Fruit fly (Drosophila melanogaster) whole organism, adult: Measurements from ENCODE around the gene Nup35.

ENCODE experiments used
- CG11617 ChIP-seq: fragments of 200-800 bp; sonication (Bioruptor generic); optimal IDR thresholded peaks from 2 replicates; lab custom pipeline; 2017; ENCODE audit warnings: mild to moderate bottlenecking, missing biosample characterization, missing genetic modification reagents, missing genetic modification characterization
- CG12768 ChIP-seq: fragments of 200-800 bp; sonication (Bioruptor generic); optimal IDR thresholded peaks from 2 replicates; lab custom pipeline; 2017; ENCODE audit warnings: missing biosample characterization, missing genetic modification characterization, mild to moderate bottlenecking, moderate library complexity, missing genetic modification reagents
- CG14711 ChIP-seq: fragments of 200-800 bp; sonication (Bioruptor generic); optimal IDR thresholded peaks from 2 replicates; lab custom pipeline; 2018; ENCODE audit warnings: missing biosample characterization, mild to moderate bottlenecking, missing genetic modification characterization, moderate library complexity
- CG1620 ChIP-seq: fragments of 200-800 bp; sonication (Bioruptor generic); optimal IDR thresholded peaks from 2 replicates; lab custom pipeline; 2016; ENCODE audit warnings: missing biosample characterization, missing genetic modification characterization
- CG33017 ChIP-seq: fragments of 200-800 bp; sonication (Bioruptor generic); optimal IDR thresholded peaks from 2 replicates; lab custom pipeline; 2018; ENCODE audit warnings: missing biosample characterization, mild to moderate bottlenecking, missing genetic modification characterization, moderate library complexity
- CG5204 ChIP-seq: fragments of 200-800 bp; sonication (Bioruptor generic); optimal IDR thresholded peaks from 2 replicates; lab custom pipeline; 2016; ENCODE audit warnings: missing biosample characterization, missing genetic modification characterization
- CG7045 ChIP-seq: fragments of 200-800 bp; sonication (Bioruptor generic); optimal IDR thresholded peaks from 2 replicates; lab custom pipeline; 2017; ENCODE audit warnings: missing biosample characterization, mild to moderate bottlenecking, missing genetic modification characterization
- CG7101 ChIP-seq: fragments of 200-800 bp; sonication (Bioruptor generic); optimal IDR thresholded peaks from 2 replicates; lab custom pipeline; 2018; ENCODE audit warnings: missing biosample characterization, mild to moderate bottlenecking, missing genetic modification characterization, moderate library complexity
- Clk ChIP-seq: fragments of 200-800 bp; sonication (Bioruptor generic); optimal IDR thresholded peaks from 2 replicates; lab custom pipeline; 2017; ENCODE audit warnings: missing biosample characterization, missing genetic modification characterization
- Crg-1 ChIP-seq: fragments of 200-800 bp; sonication (Bioruptor generic); optimal IDR thresholded peaks from 2 replicates; lab custom pipeline; 2016; ENCODE audit warnings: missing biosample characterization, missing genetic modification characterization
- Hr96 ChIP-seq: fragments of 200-800 bp; sonication (Bioruptor generic); optimal IDR thresholded peaks from 2 replicates; lab custom pipeline; 2016; ENCODE audit warnings: missing biosample characterization, missing genetic modification characterization
- Mnt ChIP-seq: fragments of 200-800 bp; sonication (Bioruptor generic); optimal IDR thresholded peaks from 2 replicates; lab custom pipeline; 2016; ENCODE audit warnings: missing biosample characterization, mild to moderate bottlenecking, missing genetic modification characterization
- bab1 ChIP-seq: fragments of 200-800 bp; sonication (Bioruptor generic); optimal IDR thresholded peaks from 3 replicates; lab custom pipeline; 2019; ENCODE audit warnings: missing biosample characterization, mild to moderate bottlenecking, missing genetic modification characterization, moderate library complexity
- cic ChIP-seq: fragments of 200-800 bp; sonication (Bioruptor generic); optimal IDR thresholded peaks from 2 replicates; lab custom pipeline; 2017; ENCODE audit warnings: missing biosample characterization, mild to moderate bottlenecking, missing genetic modification characterization, moderate library complexity
- cnc ChIP-seq, 2 experiments: fragments of >200 bp; optimal IDR thresholded peaks; 2 replicates each; lab custom pipeline; 2017
- kay ChIP-seq: fragments of 200-800 bp; sonication (Bioruptor generic); peaks from one replicate; lab custom pipeline; 2016; ENCODE audit warnings: missing biosample characterization, missing genetic modification characterization, borderline replicate concordance
- ovo ChIP-seq: fragments of 200-800 bp; sonication (Bioruptor generic); optimal IDR thresholded peaks from 2 replicates; lab custom pipeline; 2016; ENCODE audit warnings: missing biosample characterization, missing genetic modification characterization
- pad ChIP-seq: fragments of 200-800 bp; sonication (Bioruptor generic); optimal IDR thresholded peaks from 3 replicates; lab custom pipeline; 2017; ENCODE audit warnings: missing biosample characterization, missing genetic modification characterization, mild to moderate bottlenecking, moderate library complexity, missing genetic modification reagents
- tj ChIP-seq: fragments of 200-800 bp; sonication (Bioruptor generic); optimal IDR thresholded peaks from 3 replicates; lab custom pipeline; 2017; ENCODE audit warnings: missing biosample characterization, mild to moderate bottlenecking, missing genetic modification characterization, moderate library complexity
- toe ChIP-seq: fragments of 200-800 bp; sonication (Bioruptor generic); optimal IDR thresholded peaks from 2 replicates; lab custom pipeline; 2016; ENCODE audit warnings: missing biosample characterization, missing genetic modification characterization

Nup35 gene

dm6 chrX:18675272-18675671 is 27.3 kb downstream of the Nup35 start:
- TF ChIP-seq Hr96 (GFP tag; lab: Kevin White, UChicago) (no peak), CG12768 (GFP tag; lab: Kevin White, UChicago) (no peak), CG14711 (tag; lab: Kevin White, UChicago) (no peak), CG1620 (GFP tag; lab: Kevin White, UChicago) (no peak), tj (GFP tag; lab: Kevin White, UChicago) (no peak), CG7101 (tag; lab: Kevin White, UChicago) (no peak), CG7045 (no peak), cnc (optimal IDR thresholded peaks at IDR 0.05; lab: Kevin White, UChicago) (no peak)

- TF ChIP-seq CG7045, result no peak
- no peak for TF ChIP-seq CG12768 (GFP tag; lab: Kevin White, UChicago)
- no peak for TF ChIP-seq Hr96 (GFP tag; lab: Kevin White, UChicago)
- TF ChIP-seq toe (GFP tag; lab: Kevin White, UChicago), result no peak
- TF ChIP-seq Clk, result no peak
- no peak for TF ChIP-seq CG7101 (tag; lab: Kevin White, UChicago)
- TF ChIP-seq cnc (optimal IDR thresholded peaks at IDR 0.05; lab: Kevin White, UChicago), result no peak
- TF ChIP-seq kay (GFP tag; lab: Kevin White, UChicago), result no peak
- no peak for TF ChIP-seq Crg-1 (GFP tag; lab: Kevin White, UChicago)
- no peak for TF ChIP-seq CG11617 (GFP tag; lab: Kevin White, UChicago)
- TF ChIP-seq CG33017 (tag; lab: Kevin White, UChicago), result no peak
- TF ChIP-seq Mnt (GFP tag; lab: Kevin White, UChicago), result no peak
- no peak for TF ChIP-seq ovo
- TF ChIP-seq cic (GFP tag; lab: Kevin White, UChicago), result no peak
- TF ChIP-seq CG1620 (GFP tag; lab: Kevin White, UChicago), result no peak
- no peak for TF ChIP-seq CG5204 (GFP tag; lab: Kevin White, UChicago)
- TF ChIP-seq pad (GFP tag; lab: Kevin White, UChicago), result no peak
- TF ChIP-seq tj (GFP tag; lab: Kevin White, UChicago), result no peak
- TF ChIP-seq CG14711 (tag; lab: Kevin White, UChicago), result no peak
Observed at dm6 chrX:18675702-18676101, 27.7 kb downstream of the Nup35 start.

dm6 chrX:18676756-18677155 is 28.8 kb downstream of the Nup35 start:
- TF ChIP-seq cnc (optimal IDR thresholded peaks at IDR 0.05; lab: Kevin White, UChicago), result no peak

dm6 chrX:18678876-18679275 is 30.9 kb downstream of the Nup35 start:
- TF ChIP-seq CG7101 (tag; lab: Kevin White, UChicago), result no peak

dm6 chrX:18681410-18681809 is 33.4 kb downstream of the Nup35 start:
- no peak for TF ChIP-seq ovo
- TF ChIP-seq Clk, result no peak
- no peak for TF ChIP-seq CG7101 (tag; lab: Kevin White, UChicago)
- no peak for TF ChIP-seq bab1 (GFP tag; lab: Kevin White, UChicago)

- TF ChIP-seq tj (GFP tag; lab: Kevin White, UChicago), result peak; percentile 94
- no peak for TF ChIP-seq Crg-1 (GFP tag; lab: Kevin White, UChicago)
Observed at dm6 chrX:18682815-18683214, 34.8 kb downstream of the Nup35 start.

- no peak for TF ChIP-seq CG7101 (tag; lab: Kevin White, UChicago)
- TF ChIP-seq CG1620 (GFP tag; lab: Kevin White, UChicago), result no peak
- TF ChIP-seq Clk, result no peak
- no peak for TF ChIP-seq toe (GFP tag; lab: Kevin White, UChicago)
- TF ChIP-seq bab1 (GFP tag; lab: Kevin White, UChicago), result no peak
- TF ChIP-seq cic (GFP tag; lab: Kevin White, UChicago), result no peak
- TF ChIP-seq Hr96 (GFP tag; lab: Kevin White, UChicago), result no peak
- TF ChIP-seq kay (GFP tag; lab: Kevin White, UChicago), result no peak
Observed at dm6 chrX:18684504-18684903, 36.5 kb downstream of the Nup35 start.

dm6 chrX:18684928-18685327 is 36.9 kb downstream of the Nup35 start:
- TF ChIP-seq cic (GFP tag; lab: Kevin White, UChicago) (no peak), CG11617 (GFP tag; lab: Kevin White, UChicago) (no peak), Mnt (GFP tag; lab: Kevin White, UChicago) (no peak), CG7101 (tag; lab: Kevin White, UChicago) (no peak), Hr96 (GFP tag; lab: Kevin White, UChicago) (no peak), bab1 (GFP tag; lab: Kevin White, UChicago) (no peak), cnc (optimal IDR thresholded peaks at IDR 0.05; lab: Kevin White, UChicago) (no peak), kay (GFP tag; lab: Kevin White, UChicago) (no peak)
